Worm (Caenorhabditis elegans) whole organism, L4/young adult: ENCODE data around the gene Y37E11AL.2.

Source experiments
- W03F9.2 ChIP-seq: fragments of 150-350 bp; optimal IDR thresholded peaks from 2 replicates; lab custom pipeline; 2014; ENCODE audit warnings: missing biosample characterization, missing genetic modification characterization
- dao-5 ChIP-seq: sonication (generic microtip); optimal IDR thresholded peaks from 2 replicates; lab custom pipeline; 2016; ENCODE audit warnings: missing genotype, missing genetic modification characterization, moderate library complexity, missing compliant biosample characterization
- him-1 ChIP-seq: sonication (generic microtip); optimal IDR thresholded peaks from 2 replicates; lab custom pipeline; 2016; ENCODE audit warnings: missing genotype, missing genetic modification reagents, missing genetic modification characterization, missing compliant biosample characterization

The Y37E11AL.2 gene

ce11 chrIV:3698201-3698600, at the start of gene Y37E11AL.2:
Gene Y37E11AL.2, plus strand, starts transcription at chrIV:3698501.
- TF ChIP-seq him-1 (tag; lab: Kevin White, UChicago) = no peak
- no peak for TF ChIP-seq W03F9.2
- TF ChIP-seq dao-5 = no peak

- TF ChIP-seq dao-5 (no peak), W03F9.2 (no peak), him-1 (tag; lab: Kevin White, UChicago) (no peak)
Measured at ce11 chrIV:3648634-3649240, 49.6 kb upstream of the Y37E11AL.2 start, which contains the start of gene CC8.2. Gene CC8.2, minus strand, starts transcription at chrIV:3648684.

DNA sequence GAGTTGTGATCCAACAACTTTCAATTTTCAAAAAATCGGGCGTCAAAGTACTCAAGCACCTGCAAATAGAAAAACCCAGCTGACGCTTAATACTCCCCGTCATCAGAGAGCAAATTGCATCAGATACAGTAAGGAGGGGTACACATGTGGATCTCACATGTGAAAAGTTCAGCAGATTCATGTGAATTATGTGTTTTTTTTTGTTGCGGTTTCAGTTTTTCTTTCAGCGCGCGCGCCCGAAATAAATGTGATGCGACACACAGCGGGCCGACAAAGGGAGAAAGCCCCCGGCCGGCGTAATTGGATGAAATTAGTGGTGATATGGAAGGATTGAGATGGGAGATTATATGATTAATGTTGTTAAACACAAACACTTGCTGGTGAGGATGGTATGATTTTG, 46.1 kb upstream of the Y37E11AL.2 start:
- no peak for TF ChIP-seq dao-5
- TF ChIP-seq him-1 (tag; lab: Kevin White, UChicago) = no peak
- no peak for TF ChIP-seq W03F9.2

ce11 chrIV:3652784-3653383, 45.4 kb upstream of the Y37E11AL.2 start:
- TF ChIP-seq him-1 (tag; lab: Kevin White, UChicago) = no peak
- TF ChIP-seq W03F9.2 = no peak
- TF ChIP-seq dao-5 = no peak

ce11 chrIV:3653420-3653823, 44.9 kb upstream of the Y37E11AL.2 start:
- TF ChIP-seq W03F9.2 (no peak), dao-5 (no peak), him-1 (tag; lab: Kevin White, UChicago) (no peak)

DNA sequence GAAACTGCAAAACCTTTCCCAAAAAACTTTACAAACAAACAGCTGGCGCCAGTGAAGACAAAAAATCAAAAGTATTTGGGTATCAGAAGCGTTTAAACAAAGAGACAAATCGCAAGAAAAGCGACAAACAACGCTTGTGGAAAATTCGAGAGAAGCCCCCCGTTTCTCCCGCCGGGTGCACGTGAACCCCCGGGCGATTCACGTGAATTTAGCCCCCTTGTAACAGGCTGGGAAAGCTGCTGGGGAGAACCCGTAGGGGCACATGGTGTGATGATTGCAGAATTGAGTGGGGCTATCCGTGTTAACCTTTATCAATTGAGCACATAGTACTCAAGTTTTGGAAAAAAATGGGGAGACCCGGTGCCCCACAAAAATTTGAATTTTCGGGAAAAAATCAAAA, 44.1 kb upstream of the Y37E11AL.2 start:
- no peak for TF ChIP-seq him-1 (tag; lab: Kevin White, UChicago)
- TF ChIP-seq dao-5 = no peak
- no peak for TF ChIP-seq W03F9.2

DNA sequence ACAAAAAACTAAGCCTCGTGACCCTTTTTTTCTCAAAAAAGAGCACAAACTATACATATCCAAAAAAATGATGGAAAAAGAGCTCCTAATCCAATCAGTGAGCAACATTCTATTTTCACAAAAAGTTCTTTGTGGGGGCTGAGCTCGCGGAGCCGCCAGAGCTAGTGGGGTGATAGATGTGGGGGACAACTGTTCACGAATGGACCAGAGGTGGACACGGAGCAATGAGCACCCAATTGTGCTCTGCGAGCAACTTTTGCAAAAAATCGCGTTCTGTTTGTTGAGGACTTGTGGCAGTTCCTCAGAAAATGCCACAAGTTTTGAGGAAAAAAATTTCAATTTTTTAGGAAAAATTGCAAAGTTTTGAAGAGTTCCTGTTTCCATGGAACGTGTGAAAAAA, 43.5 kb upstream of the Y37E11AL.2 start:
- TF ChIP-seq him-1 (tag; lab: Kevin White, UChicago) (no peak), dao-5 (no peak), W03F9.2 (no peak)

- TF ChIP-seq W03F9.2 = no peak
- no peak for TF ChIP-seq dao-5
- no peak for TF ChIP-seq him-1 (tag; lab: Kevin White, UChicago)
Measured at ce11 chrIV:3655896-3656295, 42.4 kb upstream of the Y37E11AL.2 start.

ce11 chrIV:3659951-3660350, 38.4 kb upstream of the Y37E11AL.2 start:
- TF ChIP-seq W03F9.2 = no peak
- TF ChIP-seq dao-5 = no peak
- TF ChIP-seq him-1 (tag; lab: Kevin White, UChicago) = no peak

ce11 chrIV:3661117-3661634, 37.1 kb upstream of the Y37E11AL.2 start:
- TF ChIP-seq dao-5 (no peak), W03F9.2 (no peak), him-1 (tag; lab: Kevin White, UChicago) (no peak)

ce11 chrIV:3662863-3663262, 35.4 kb upstream of the Y37E11AL.2 start:
- no peak for TF ChIP-seq W03F9.2
- no peak for TF ChIP-seq dao-5
- no peak for TF ChIP-seq him-1 (tag; lab: Kevin White, UChicago)

DNA sequence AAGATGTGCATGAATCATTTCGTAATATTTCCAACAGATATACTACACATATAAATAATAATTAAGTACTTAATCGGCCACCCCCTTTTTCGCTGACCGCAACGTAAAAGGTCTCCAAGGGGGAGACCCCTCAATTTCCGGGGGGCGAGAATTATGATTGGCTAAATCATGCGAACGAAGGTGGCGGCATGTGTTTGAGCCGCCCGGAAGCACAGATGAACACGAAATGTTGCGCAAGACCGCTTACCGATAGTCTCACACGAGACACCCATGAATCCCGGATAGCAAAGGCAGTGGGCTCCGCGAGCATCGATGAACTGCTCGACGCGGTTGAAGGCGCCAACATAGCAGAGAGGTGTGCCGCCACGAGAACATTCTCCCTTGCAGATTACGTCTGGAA, 33.2 kb upstream of the Y37E11AL.2 start:
- no peak for TF ChIP-seq W03F9.2
- TF ChIP-seq him-1 (tag; lab: Kevin White, UChicago) = no peak
- TF ChIP-seq dao-5 = no peak

ce11 chrIV:3666543-3666942, 31.8 kb upstream of the Y37E11AL.2 start:
- TF ChIP-seq him-1 (tag; lab: Kevin White, UChicago) = no peak
- TF ChIP-seq W03F9.2 = no peak
- TF ChIP-seq dao-5 = no peak

DNA sequence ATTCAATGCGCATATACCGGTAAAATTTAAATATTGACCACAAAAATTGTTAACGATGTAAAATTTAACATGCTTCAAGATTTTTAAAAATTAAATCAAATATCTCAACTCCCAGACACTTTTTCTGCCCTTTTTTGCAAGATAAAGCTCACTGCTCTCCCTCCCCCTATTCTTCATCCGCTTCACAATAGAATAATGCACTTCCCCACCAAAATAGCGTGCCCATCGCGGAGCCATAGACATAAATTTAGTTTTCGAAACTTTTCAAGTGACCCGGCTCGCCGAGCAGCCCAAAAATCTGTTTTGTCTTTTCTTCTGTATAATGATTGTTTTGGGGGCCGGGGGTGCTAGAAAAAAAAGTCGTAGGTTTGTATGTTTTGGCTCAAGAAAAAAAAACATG, 30.5 kb upstream of the Y37E11AL.2 start:
- no peak for TF ChIP-seq W03F9.2

- TF ChIP-seq W03F9.2 = no peak
- TF ChIP-seq him-1 (tag; lab: Kevin White, UChicago) = no peak
- TF ChIP-seq dao-5 = no peak
Measured at ce11 chrIV:3668603-3669002, 29.7 kb upstream of the Y37E11AL.2 start, which contains the start of gene fmil-1. Gene fmil-1, minus strand, starts transcription at chrIV:3668703.

DNA sequence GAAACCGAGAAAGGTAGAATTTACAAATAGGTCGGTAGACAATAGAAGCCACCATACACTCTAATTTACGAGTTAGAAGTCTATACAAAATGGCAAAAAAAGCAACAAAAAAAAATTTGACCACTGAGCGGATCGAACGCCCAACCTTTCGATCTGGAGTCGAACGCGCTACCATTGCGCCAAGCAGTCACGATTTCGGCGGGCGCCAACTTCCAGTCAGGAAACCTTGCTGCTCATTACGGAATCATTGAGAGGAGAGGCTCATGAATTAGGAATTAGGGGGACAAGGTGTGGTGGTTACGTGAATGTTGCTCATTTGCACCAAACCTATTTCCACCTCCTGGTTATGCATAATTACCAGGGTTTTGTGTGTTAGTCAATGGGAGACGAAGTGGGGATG, 16.5 kb upstream of the Y37E11AL.2 start:
- TF ChIP-seq dao-5 (no peak), him-1 (tag; lab: Kevin White, UChicago) (no peak), W03F9.2 (no peak)
